Worm (Caenorhabditis elegans) whole organism, L4/young adult: Measurements from ENCODE around the gene F46H6.5.

Source experiments
- W03F9.2 ChIP-seq: fragments of 150-350 bp; optimal IDR thresholded peaks from 2 replicates; lab custom pipeline; 2014; ENCODE audit warnings: missing biosample characterization, missing genetic modification characterization
- him-1 ChIP-seq: sonication (generic microtip); optimal IDR thresholded peaks from 2 replicates; lab custom pipeline; 2016; ENCODE audit warnings: missing genotype, missing genetic modification reagents, missing genetic modification characterization, missing compliant biosample characterization

DNA sequence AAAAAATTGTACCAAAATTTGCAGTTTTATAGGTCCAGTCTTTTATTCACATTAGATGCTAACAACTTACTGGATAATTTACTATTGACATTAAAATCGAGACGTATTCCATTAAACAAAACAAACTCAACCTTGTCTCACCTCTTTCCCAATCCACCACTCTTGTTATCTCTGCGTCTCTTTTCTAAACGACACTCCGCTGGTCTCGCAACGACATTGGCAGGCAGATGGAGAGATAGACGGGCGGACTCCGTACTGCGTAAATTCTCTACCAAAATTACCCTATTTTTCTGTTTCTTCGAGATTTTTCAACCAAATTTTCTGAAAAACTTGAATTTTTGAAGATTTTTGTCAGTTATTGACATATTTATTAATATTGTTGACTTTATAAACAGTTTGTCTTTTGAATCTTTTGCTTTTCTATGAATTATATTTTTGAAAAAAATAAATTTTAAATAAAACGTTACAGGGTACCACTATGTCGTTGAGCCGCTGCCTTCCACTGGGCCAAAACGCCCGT is 22.7 kb downstream of the F46H6.5 start, which contains the start of gene asb-2:
- peak; percentile 39 for TF ChIP-seq him-1 (tag; lab: Kevin White, UChicago)
- peak; percentile 82 for TF ChIP-seq W03F9.2
